Fruit fly (Drosophila melanogaster): ENCODE data around the gene CG33170.

CG33170 gene

dm6 chr3L:22822544-22823175 is 41.7 kb upstream of the CG33170 start (continued):
- TF ChIP-seq CG12942 (GFP tag; optimal IDR thresholded peaks at IDR 0.05) (no peak), Nf-YA (GFP tag; IDR thresholded peaks at IDR 0.05) (no peak), CG15073 (GFP tag; optimal IDR thresholded peaks at IDR 0.05) (no peak), CG18011 (GFP tag; optimal IDR thresholded peaks at IDR 0.05) (no peak), CG1603 (tag; optimal IDR thresholded peaks at IDR 0.05) (no peak), Jarid2 (GFP tag; optimal IDR thresholded peaks at IDR 0.05) (no peak), Ets97D (GFP tag; optimal IDR thresholded peaks at IDR 0.05) (no peak), ewg (GFP tag; optimal IDR thresholded peaks at IDR 0.05) (no peak), MTF-1 (GFP tag; optimal IDR thresholded peaks at IDR 0.05; ENCODE audit: borderline replicate concordance) (peak; percentile 10), pnt (GFP tag; optimal IDR thresholded peaks at IDR 0.05) (no peak), CG15479 (GFP tag; optimal IDR thresholded peaks at IDR 0.05) (no peak), ATbp (GFP tag; optimal IDR thresholded peaks at IDR 0.05) (no peak), Spps (tag; optimal IDR thresholded peaks at IDR 0.05) (no peak), hb (GFP tag; IDR thresholded peaks at IDR 0.05; ENCODE audit: partially characterized antibody) (no peak), lola (GFP tag; optimal IDR thresholded peaks at IDR 0.05) (no peak), HLHmδ (GFP tag; optimal IDR thresholded peaks at IDR 0.05) (no peak), CG8924 (tag; optimal IDR thresholded peaks at IDR 0.05) (no peak), tap (tag; optimal IDR thresholded peaks at IDR 0.05) (no peak), Ravus (GFP tag; IDR thresholded peaks at IDR 0.05) (no peak), CG3281 (GFP tag; optimal IDR thresholded peaks at IDR 0.05) (peak; percentile 15), org-1 (GFP tag; optimal IDR thresholded peaks at IDR 0.05) (no peak), CG6175 (GFP tag; IDR thresholded peaks at IDR 0.05) (no peak), CG10565 (GFP tag; optimal IDR thresholded peaks at IDR 0.05) (no peak), aop (GFP tag; IDR thresholded peaks at IDR 0.05) (no peak), CG17361 (GFP tag; IDR thresholded peaks at IDR 0.05) (peak; percentile 75; the same call in 2 of the 3 replicates), sd (tag; optimal IDR thresholded peaks at IDR 0.05) (peak; percentile 56), CG10209 (GFP tag; optimal IDR thresholded peaks at IDR 0.05) (no peak), pita (GFP tag; optimal IDR thresholded peaks at IDR 0.05) (no peak), sim (GFP tag; IDR thresholded peaks at IDR 0.05) (no peak), Hmr (GFP tag; optimal IDR thresholded peaks at IDR 0.05) (peak; percentile 13), CG4404 (GFP tag; IDR thresholded peaks at IDR 0.05) (no peak), Vsx1 (GFP tag; optimal IDR thresholded peaks at IDR 0.05) (no peak), eyg (GFP tag; optimal IDR thresholded peaks at IDR 0.05) (no peak), CG7556 (GFP tag; optimal IDR thresholded peaks at IDR 0.05) (no peak), disco-r (GFP tag; optimal IDR thresholded peaks at IDR 0.05) (no peak), Oaz (GFP tag; IDR thresholded peaks at IDR 0.05) (no peak), CG6272 (GFP tag; IDR thresholded peaks at IDR 0.05) (no peak), vfl (GFP tag; optimal IDR thresholded peaks at IDR 0.05) (no peak), Dip3 (GFP tag; optimal IDR thresholded peaks at IDR 0.05) (no peak), CG12744 (GFP tag; optimal IDR thresholded peaks at IDR 0.05) (no peak), pzg (GFP tag; optimal IDR thresholded peaks at IDR 0.05) (no peak), CG16779 (GFP tag; IDR thresholded peaks at IDR 0.05) (no peak), Drgx (GFP tag; IDR thresholded peaks at IDR 0.05) (peak; percentile 96), Bteb2 (GFP tag; optimal IDR thresholded peaks at IDR 0.05) (no peak), CG4282 (GFP tag; optimal IDR thresholded peaks at IDR 0.05) (no peak), YL-1 (GFP tag; optimal IDR thresholded peaks at IDR 0.05) (peak; percentile 10), cato (GFP tag; optimal IDR thresholded peaks at IDR 0.05; ENCODE audit: borderline replicate concordance) (no peak), Xrp1 (GFP tag; IDR thresholded peaks at IDR 0.05) (0 out of 2 replicates have a peak, but pooled peaks have one; percentile 16), Antp (GFP tag; optimal IDR thresholded peaks at IDR 0.05) (no peak), fd3F (GFP tag; optimal IDR thresholded peaks at IDR 0.05) (no peak)

All from whole organism, embryonic.